Worm (Caenorhabditis elegans): ENCODE data around the gene F16F9.3.

F16F9.3 gene

DNA sequence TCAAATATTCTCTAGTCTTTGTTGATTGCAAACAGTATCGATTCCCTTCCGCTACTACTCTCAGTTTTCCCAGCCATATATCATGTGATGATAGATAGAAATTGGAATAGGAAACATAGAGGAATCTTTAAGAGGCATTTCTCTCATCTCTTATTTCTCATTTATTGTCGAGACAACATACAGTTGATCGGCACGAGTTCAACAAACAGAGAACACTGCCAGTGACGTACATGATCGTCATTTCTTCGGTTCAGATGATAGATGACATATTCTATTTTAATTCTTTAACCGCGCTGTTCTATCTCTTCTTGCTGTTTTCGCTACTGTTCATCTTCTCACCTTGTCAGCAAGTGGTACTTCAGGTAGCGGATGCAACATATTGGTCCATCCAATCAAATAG lies 17.7 kb downstream of the F16F9.3 start:
- TF ChIP-seq Y75B8A.6 (GFP tag; IDR thresholded peaks at IDR 0.05) (no peak), ces-1 (GFP tag; optimal IDR thresholded peaks at IDR 0.05) (no peak), F44E2.7 (GFP tag; IDR thresholded peaks at IDR 0.05) (no peak), ama-1 (optimal IDR thresholded peaks at IDR 0.05) (no peak), mdl-1 (tag; optimal IDR thresholded peaks at IDR 0.05) (peak; percentile 84 to 92), saeg-2 (GFP tag; IDR thresholded peaks at IDR 0.05) (no peak), snpc-1.2 (GFP tag; IDR thresholded peaks at IDR 0.05) (no peak), unc-62 (GFP tag; optimal IDR thresholded peaks at IDR 0.05 in 1 of 2) (peak in 1 of 2 experiments; percentile 99), unc-62 (tag; optimal IDR thresholded peaks at IDR 0.05) (peak; percentile 22), mep-1 (tag; optimal IDR thresholded peaks at IDR 0.05) (peak; percentile 81), spr-1 (tag; optimal IDR thresholded peaks at IDR 0.05) (no peak), egl-27 (tag; optimal IDR thresholded peaks at IDR 0.05) (no peak), lsy-2 (tag; optimal IDR thresholded peaks at IDR 0.05) (peak; percentile 62 to 76), nhr-77 (tag; optimal IDR thresholded peaks at IDR 0.05) (peak; percentile 49), nhr-237 (tag; optimal IDR thresholded peaks at IDR 0.05) (peak; percentile 47), Y105C5A.15 (GFP tag; IDR thresholded peaks at IDR 0.05) (no peak), lin-29 (GFP tag; IDR thresholded peaks at IDR 0.05) (no peak), D1046.2 (GFP tag; IDR thresholded peaks at IDR 0.05) (no peak), mes-2 (tag; optimal IDR thresholded peaks at IDR 0.05; ENCODE audit: poor library complexity, severe bottlenecking) (no peak), lir-3 (tag; optimal IDR thresholded peaks at IDR 0.05) (no peak), ctbp-1 (GFP tag; IDR thresholded peaks at IDR 0.05) (no peak), zag-1 (tag; optimal IDR thresholded peaks at IDR 0.05) (no peak), dmd-9 (GFP tag; IDR thresholded peaks at IDR 0.05) (no peak), hlh-30 (tag; optimal IDR thresholded peaks at IDR 0.05; ENCODE audit: insufficient read depth) (peak; percentile 91), R02D3.7 (tag; optimal IDR thresholded peaks at IDR 0.05) (no peak), nhr-10 (tag; optimal IDR thresholded peaks at IDR 0.05) (peak; percentile 95), daf-12 (tag; optimal IDR thresholded peaks at IDR 0.05) (no peak), ceh-28 (tag; optimal IDR thresholded peaks at IDR 0.05) (no peak), tra-1 (GFP tag; IDR thresholded peaks at IDR 0.05) (peak; percentile 41; the same call in 1 of the 2 replicates), Y5F2A.4 (GFP tag; optimal IDR thresholded peaks at IDR 0.05) (no peak), cey-2 (tag; optimal IDR thresholded peaks at IDR 0.05; ENCODE audit: borderline replicate concordance, insufficient read depth) (peak; percentile 56), hlh-11 (tag; optimal IDR thresholded peaks at IDR 0.05) (peak; percentile 91), nhr-102 (tag; optimal IDR thresholded peaks at IDR 0.05) (peak; percentile 23), T26A8.4 (GFP tag; IDR thresholded peaks at IDR 0.05) (no peak), tag-97 (GFP tag; IDR thresholded peaks at IDR 0.05) (no peak), ceh-20 (GFP tag; IDR thresholded peaks at IDR 0.05) (0 out of 2 replicates have a peak, but pooled peaks have one; percentile 19), nhr-6 (tag; optimal IDR thresholded peaks at IDR 0.05) (peak; percentile 28), nhr-28 (tag; optimal IDR thresholded peaks at IDR 0.05) (peak; percentile 89), mxl-3 (GFP tag; optimal IDR thresholded peaks at IDR 0.05) (peak; percentile 20), nhr-42 (GFP tag; IDR thresholded peaks at IDR 0.05) (no peak), lin-38 (GFP tag; IDR thresholded peaks at IDR 0.05) (no peak), gei-8 (GFP tag; optimal IDR thresholded peaks at IDR 0.05) (no peak), rbr-2 (tag; optimal IDR thresholded peaks at IDR 0.05) (peak; percentile 28), vab-7 (GFP tag; IDR thresholded peaks at IDR 0.05) (no peak), mdt-29 (GFP tag; IDR thresholded peaks at IDR 0.05) (no peak), ceh-62 (tag; optimal IDR thresholded peaks at IDR 0.05) (no peak), dmd-6 (GFP tag; IDR thresholded peaks at IDR 0.05) (peak; percentile 50), T20F7.1 (GFP tag; optimal IDR thresholded peaks at IDR 0.05) (peak; percentile 32), aha-1 (tag) (peak; percentile 98), nhr-25 (tag; optimal IDR thresholded peaks at IDR 0.05; ENCODE audit: borderline replicate concordance, insufficient read depth) (peak; percentile 93), daf-16 (GFP tag; optimal IDR thresholded peaks at IDR 0.05) (no peak), daf-16 (tag; optimal IDR thresholded peaks at IDR 0.05) (peak; percentile 2)
